Fruit fly (Drosophila melanogaster) whole organism: ENCODE results near the gene CG18048.

Experiments used
- CG8478 ChIP-seq: fragments of >200 bp; optimal IDR thresholded peaks from 2 replicates; lab custom pipeline; 2018; ENCODE audit warnings: inconsistent platforms
- Dll ChIP-seq: fragments of >200 bp; optimal IDR thresholded peaks from 2 replicates; lab custom pipeline; 2017
- EcR ChIP-seq, 2 experiments: fragments of >200 bp; optimal IDR thresholded peaks; 2 replicates each; lab custom pipeline; 2017; ENCODE audit warnings: missing biosample characterization in 2 of 2, missing genetic modification characterization in 2 of 2, missing genetic modification reagents in 2 of 2
- pan ChIP-seq: fragments of >200 bp; optimal IDR thresholded peaks from 2 replicates; lab custom pipeline; 2017
- psq ChIP-seq: fragments of >200 bp; optimal IDR thresholded peaks from 2 replicates; lab custom pipeline; 2017
- usp ChIP-seq: fragments of >200 bp; optimal IDR thresholded peaks from 2 replicates; lab custom pipeline; 2017; ENCODE audit warnings: missing biosample characterization, missing genetic modification characterization, mixed read lengths

dm6 chr3R:6377497-6377896, 31.6 kb downstream of the CG18048 start, which contains the start of gene CG42537:
- TF ChIP-seq CG8478 (lab: Kevin White, UChicago) (no peak), Dll (lab: Kevin White, UChicago) (no peak), psq (lab: Kevin White, UChicago) (no peak), usp (GFP tag; lab: Kevin White, UChicago) (no peak), pan (lab: Kevin White, UChicago) (no peak), EcR (GFP tag; optimal IDR thresholded peaks at IDR 0.05; lab: Kevin White, UChicago) (no peak)
